Fruit fly (Drosophila melanogaster) S2 (cell line): ENCODE data around the gene CG33263.
A peak's percentile ranks its signal among the peaks of the same experiment; 100 is the strongest.

ENCODE experiments used
- CG8478 ChIP-seq: fragments of >200 bp; optimal IDR thresholded peaks from 2 replicates; lab custom pipeline; 2018
- CTCF ChIP-seq, 2 experiments: fragments of >200 bp; optimal IDR thresholded peaks; 2 replicates each; lab custom pipeline; 2018

DNA sequence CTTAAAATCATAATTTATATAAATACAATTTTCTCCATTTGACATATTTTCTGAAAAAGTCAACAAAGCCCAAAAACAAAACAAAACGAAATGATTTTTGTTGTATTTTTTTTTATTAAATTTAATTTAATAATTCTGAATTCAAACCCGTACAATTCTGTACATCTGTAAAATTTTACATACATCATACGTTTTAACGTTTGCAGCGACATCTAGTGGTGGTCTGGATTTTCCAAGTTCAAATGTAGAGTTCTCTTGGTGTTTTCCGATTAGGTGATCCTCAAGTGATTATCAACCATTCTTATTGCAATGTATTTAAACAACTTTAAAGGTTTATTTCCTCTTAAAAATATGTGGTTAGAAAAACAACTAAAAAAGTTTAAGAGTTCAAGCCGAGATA is 13.0 kb downstream of the CG33263 start:
- TF ChIP-seq CG8478 (lab: Kevin White, UChicago) (no peak), CTCF (optimal IDR thresholded peaks at IDR 0.05; lab: Kevin White, UChicago) (peak; percentile 81 to 96)
